Worm (Caenorhabditis elegans) whole organism, L1 larva: Measurements from ENCODE around the gene lin-15A.

Experiments
- alr-1 ChIP-seq: fragments of 200-800 bp; sonication (Bioruptor generic); optimal IDR thresholded peaks from 2 replicates; lab custom pipeline; 2018; ENCODE audit warnings: borderline replicate concordance, mild to moderate bottlenecking, missing genetic modification characterization, missing compliant biosample characterization
- ceh-63 ChIP-seq: fragments of 200-800 bp; sonication (Bioruptor generic); optimal IDR thresholded peaks from 2 replicates; lab custom pipeline; 2018; ENCODE audit warnings: mild to moderate bottlenecking, missing genetic modification characterization, missing compliant biosample characterization
- ceh-90 ChIP-seq: sonication (generic microtip); optimal IDR thresholded peaks from 2 replicates; lab custom pipeline; 2016; ENCODE audit warnings: missing genetic modification characterization, missing compliant biosample characterization
- ces-1 ChIP-seq: fragments of 150-350 bp; optimal IDR thresholded peaks from 2 replicates; lab custom pipeline; 2014; ENCODE audit warnings: missing biosample characterization, missing genetic modification reagents, missing genetic modification characterization
- ztf-11 ChIP-seq, 2 experiments: sonication (generic microtip); optimal IDR thresholded peaks; 2 replicates each; lab custom pipeline; 2016 to 2017; ENCODE audit warnings: missing genetic modification characterization in 2 of 2, missing biosample characterization in 1 of 2, missing compliant biosample characterization in 1 of 2

DNA sequence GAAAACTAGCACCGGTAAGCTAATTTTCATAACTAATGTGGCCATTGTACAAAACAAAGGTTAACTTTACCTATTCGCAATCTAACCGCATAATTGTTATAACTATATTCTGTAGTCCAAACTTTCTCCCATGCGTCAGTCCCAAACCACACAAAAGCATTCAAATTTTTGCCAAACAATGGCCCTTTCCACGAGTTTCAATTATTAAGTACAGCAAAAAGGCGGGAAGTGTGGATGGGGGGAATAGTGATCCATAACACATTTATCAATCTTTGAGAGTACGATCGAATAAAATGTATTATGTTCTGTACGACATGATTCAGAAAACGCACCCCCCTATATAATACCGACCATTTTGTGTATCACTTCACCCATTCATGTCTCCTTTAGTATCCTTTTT lies 13.4 kb upstream of the lin-15A start, which contains the start of gene ZK662.6:
- TF ChIP-seq ceh-63 (GFP tag; lab: Kevin White, UChicago) (no peak), ceh-90 (no peak), alr-1 (tag; lab: Kevin White, UChicago) (no peak), ces-1 (no peak), ztf-11 (tag; optimal IDR thresholded peaks at IDR 0.05; lab: Kevin White, UChicago) (no peak)
